Worm (Caenorhabditis elegans) whole organism, L2 larva: ENCODE measurements around the gene T04G9.4.
A peak's percentile ranks its signal among the peaks of the same experiment; 100 is the strongest.

ENCODE experiments used
- C34F6.9 ChIP-seq: fragments of 150-350 bp; optimal IDR thresholded peaks from 2 replicates; lab custom pipeline; 2014; ENCODE audit warnings: missing biosample characterization, missing genetic modification characterization
- F13H6.1 ChIP-seq: sonication (generic microtip); optimal IDR thresholded peaks from 2 replicates; lab custom pipeline; 2016; ENCODE audit warnings: missing genetic modification characterization, missing compliant biosample characterization
- R02D3.7 ChIP-seq: fragments of 150-350 bp; optimal IDR thresholded peaks from 2 replicates; lab custom pipeline; 2014; ENCODE audit warnings: missing biosample characterization, missing genetic modification characterization
- ZK546.5 ChIP-seq: sonication (generic microtip); optimal IDR thresholded peaks from 2 replicates; lab custom pipeline; 2017; ENCODE audit warnings: missing biosample characterization, missing genetic modification characterization
- alr-1 ChIP-seq: fragments of 150-350 bp; optimal IDR thresholded peaks from 2 replicates; lab custom pipeline; 2014; ENCODE audit warnings: missing biosample characterization, missing genetic modification characterization
- aly-2 ChIP-seq: fragments of 150-350 bp; optimal IDR thresholded peaks from 2 replicates; lab custom pipeline; 2014; ENCODE audit warnings: missing biosample characterization, missing genetic modification characterization
- ama-1 ChIP-seq: fragments of 150-350 bp; optimal IDR thresholded peaks from 2 replicates; lab custom pipeline; 2018; ENCODE audit warnings: inconsistent platforms
- blmp-1 ChIP-seq: sonication (generic microtip); optimal IDR thresholded peaks from 2 replicates; lab custom pipeline; 2017; ENCODE audit warnings: missing genetic modification characterization, mild to moderate bottlenecking, missing compliant biosample characterization, antibody characterized with exemption, moderate library complexity; ENCODE audit not compliant: insufficient read depth
- ceh-16 ChIP-seq: fragments of 150-350 bp; optimal IDR thresholded peaks from 2 replicates; lab custom pipeline; 2014; ENCODE audit warnings: missing biosample characterization, missing genetic modification characterization
- ceh-82 ChIP-seq: fragments of 150-350 bp; optimal IDR thresholded peaks from 2 replicates; lab custom pipeline; 2014; ENCODE audit warnings: missing biosample characterization, missing genetic modification characterization
- crh-2 ChIP-seq: sonication (generic microtip); optimal IDR thresholded peaks from 2 replicates; lab custom pipeline; 2017; ENCODE audit warnings: missing biosample characterization, missing genetic modification characterization
- dmd-4 ChIP-seq: sonication (generic microtip); optimal IDR thresholded peaks from 2 replicates; lab custom pipeline; 2017; ENCODE audit warnings: missing biosample characterization, missing genetic modification characterization
- egl-27 ChIP-seq: sonication (generic microtip); optimal IDR thresholded peaks from 3 replicates; lab custom pipeline; 2017; ENCODE audit warnings: missing biosample characterization, missing genetic modification reagents, missing genetic modification characterization
- elt-3 ChIP-seq: sonication (generic microtip); optimal IDR thresholded peaks from 2 replicates; lab custom pipeline; 2017; ENCODE audit warnings: missing biosample characterization, missing genetic modification characterization
- fos-1 ChIP-seq: fragments of 150-350 bp; optimal IDR thresholded peaks from 2 replicates; lab custom pipeline; 2014; ENCODE audit warnings: missing biosample characterization, missing genetic modification characterization
- gmeb-1 ChIP-seq: fragments of 150-350 bp; optimal IDR thresholded peaks from 2 replicates; lab custom pipeline; 2014; ENCODE audit warnings: missing biosample characterization, missing genetic modification characterization
- lin-11 ChIP-seq: fragments of 150-350 bp; sonication (generic microtip); optimal IDR thresholded peaks from 2 replicates; lab custom pipeline; 2014; ENCODE audit warnings: missing biosample characterization, missing genetic modification characterization, inconsistent platforms, mixed read lengths
- lin-13 ChIP-seq: fragments of 150-350 bp; optimal IDR thresholded peaks from 2 replicates; lab custom pipeline; 2014; ENCODE audit warnings: missing biosample characterization, missing genetic modification reagents, missing genetic modification characterization
- lin-39 ChIP-seq: fragments of 150-350 bp; optimal IDR thresholded peaks from 2 replicates; lab custom pipeline; 2014; ENCODE audit warnings: missing biosample characterization, missing genetic modification reagents, missing genetic modification characterization
- mab-5 ChIP-seq: fragments of 150-350 bp; optimal IDR thresholded peaks from 2 replicates; lab custom pipeline; 2014; ENCODE audit warnings: missing biosample characterization, missing genetic modification characterization
- mbf-1 ChIP-seq: sonication (generic microtip); optimal IDR thresholded peaks from 2 replicates; lab custom pipeline; 2017; ENCODE audit warnings: missing biosample characterization, missing genetic modification characterization
- mdl-1 ChIP-seq, 2 experiments: fragments of 150-350 bp in 1 of 2; sonication (generic microtip) in 1 of 2; optimal IDR thresholded peaks; 2 replicates each; lab custom pipeline; 2017; ENCODE audit warnings: missing biosample characterization in 2 of 2, missing genetic modification characterization in 2 of 2
- nhr-10 ChIP-seq: sonication (generic microtip); optimal IDR thresholded peaks from 2 replicates; lab custom pipeline; 2017; ENCODE audit warnings: missing biosample characterization, missing genetic modification characterization
- nhr-11 ChIP-seq: fragments of 150-350 bp; optimal IDR thresholded peaks from 2 replicates; lab custom pipeline; 2014; ENCODE audit warnings: missing biosample characterization, missing genetic modification characterization
- nhr-12 ChIP-seq: fragments of 150-350 bp; optimal IDR thresholded peaks from 2 replicates; lab custom pipeline; 2014; ENCODE audit warnings: missing biosample characterization, missing genetic modification characterization
- nhr-129 ChIP-seq: fragments of 150-350 bp; optimal IDR thresholded peaks from 2 replicates; lab custom pipeline; 2014; ENCODE audit warnings: missing biosample characterization, missing genetic modification characterization
- nhr-21 ChIP-seq: fragments of 150-350 bp; optimal IDR thresholded peaks from 2 replicates; lab custom pipeline; 2014; ENCODE audit warnings: missing biosample characterization, missing genetic modification characterization
- nhr-23 ChIP-seq: fragments of 150-350 bp; optimal IDR thresholded peaks from 2 replicates; lab custom pipeline; 2014; ENCODE audit warnings: missing biosample characterization, missing genetic modification reagents, missing genetic modification characterization
- nhr-237 ChIP-seq: fragments of 150-350 bp; optimal IDR thresholded peaks from 2 replicates; lab custom pipeline; 2014; ENCODE audit warnings: missing biosample characterization, missing genetic modification characterization
- nhr-25 ChIP-seq: fragments of 150-350 bp; sonication (generic microtip); optimal IDR thresholded peaks from 3 replicates; lab custom pipeline; 2014; ENCODE audit warnings: missing biosample characterization, missing genetic modification characterization
- peb-1 ChIP-seq: fragments of 150-350 bp; optimal IDR thresholded peaks from 2 replicates; lab custom pipeline; 2014; ENCODE audit warnings: missing biosample characterization, missing genetic modification characterization
- sem-4 ChIP-seq: fragments of 150-350 bp; optimal IDR thresholded peaks from 2 replicates; lab custom pipeline; 2014; ENCODE audit warnings: missing biosample characterization, missing genetic modification reagents, missing genetic modification characterization
- skn-1 ChIP-seq: sonication (generic microtip); optimal IDR thresholded peaks from 2 replicates; lab custom pipeline; 2017; ENCODE audit warnings: missing biosample characterization, missing genetic modification characterization
- sma-3 ChIP-seq: sonication (generic microtip); optimal IDR thresholded peaks from 2 replicates; lab custom pipeline; 2016; ENCODE audit warnings: missing genetic modification reagents, missing genetic modification characterization, missing compliant biosample characterization
- sma-9 ChIP-seq, 2 experiments: fragments of 150-350 bp in 1 of 2; sonication (generic microtip) in 1 of 2; optimal IDR thresholded peaks; 2 replicates each; lab custom pipeline; 2014 to 2016; ENCODE audit warnings: missing genetic modification characterization in 2 of 2, mild to moderate bottlenecking in 1 of 2, missing biosample characterization in 1 of 2, missing compliant biosample characterization in 1 of 2, missing genetic modification reagents in 1 of 2, moderate library complexity in 1 of 2
- unc-39 ChIP-seq: fragments of 150-350 bp; optimal IDR thresholded peaks from 2 replicates; lab custom pipeline; 2014; ENCODE audit warnings: missing biosample characterization, missing genetic modification characterization
- unc-55 ChIP-seq: fragments of 150-350 bp; sonication (generic microtip); optimal IDR thresholded peaks from 3 replicates; lab custom pipeline; 2014; ENCODE audit warnings: missing biosample characterization, missing genetic modification reagents, missing genetic modification characterization
- unc-62 ChIP-seq: fragments of 150-350 bp; optimal IDR thresholded peaks from 2 replicates; lab custom pipeline; 2014; ENCODE audit warnings: missing biosample characterization, missing genetic modification reagents, missing genetic modification characterization
- zag-1 ChIP-seq: fragments of 150-350 bp; optimal IDR thresholded peaks from 2 replicates; lab custom pipeline; 2014; ENCODE audit warnings: missing biosample characterization, missing genetic modification characterization
- ztf-1 ChIP-seq: fragments of 200-800 bp; sonication (Bioruptor generic); conservative IDR thresholded peaks from 2 replicates; pipeline ENCODE4 v1.3.6; 2022; ENCODE audit warnings: missing genetic modification characterization, missing compliant biosample characterization

The T04G9.4 gene

ce11 chrX:787992-788391 lies 15.7 kb downstream of the T04G9.4 start, which contains the start of gene attf-5:
TSS of gene attf-5 (plus strand) at chrX:788353.
- TF ChIP-seq unc-55 (GFP tag; lab: Kevin White, UChicago) (peak; percentile 57), unc-39 (tag; lab: Kevin White, UChicago) (no peak), C34F6.9 (tag; lab: Kevin White, UChicago) (peak; percentile 53), fos-1 (tag; lab: Kevin White, UChicago) (no peak), ceh-82 (no peak), sem-4 (tag; lab: Kevin White, UChicago) (no peak), dmd-4 (tag; lab: Kevin White, UChicago) (no peak), nhr-10 (tag; lab: Kevin White, UChicago) (no peak), blmp-1 (tag; lab: Kevin White, UChicago) (no peak), crh-2 (tag; lab: Kevin White, UChicago) (peak; percentile 47), nhr-129 (tag; lab: Kevin White, UChicago) (peak; percentile 1), sma-9 (GFP tag; optimal IDR thresholded peaks at IDR 0.05; lab: Kevin White, UChicago) (no peak), sma-9 (tag; optimal IDR thresholded peaks at IDR 0.05; lab: Kevin White, UChicago) (no peak), aly-2 (tag; lab: Kevin White, UChicago) (no peak), ZK546.5 (tag; lab: Kevin White, UChicago) (no peak), mbf-1 (tag; lab: Kevin White, UChicago) (no peak), nhr-21 (tag; lab: Kevin White, UChicago) (no peak)

DNA sequence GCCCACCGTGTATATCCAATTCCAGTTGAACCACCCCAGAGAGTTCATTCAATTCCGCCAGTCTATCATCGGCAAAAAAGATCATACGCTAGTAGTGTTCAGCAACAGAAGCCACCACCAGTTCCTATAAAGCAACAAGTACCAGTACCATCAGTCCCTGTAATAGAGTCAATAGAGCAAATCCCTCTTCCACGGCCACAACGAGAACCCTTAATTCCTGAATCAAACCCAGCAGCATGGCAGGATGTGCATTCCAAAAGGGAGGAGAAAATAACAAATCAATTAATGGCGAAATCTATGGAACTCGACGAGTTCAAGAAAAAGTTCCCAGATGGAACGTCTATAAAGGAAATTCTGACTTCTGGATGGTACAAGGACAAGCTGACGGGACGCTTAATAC lies 17.6 kb downstream of the T04G9.4 start:
- TF ChIP-seq ZK546.5 (tag; lab: Kevin White, UChicago), result no peak
- TF ChIP-seq unc-39 (tag; lab: Kevin White, UChicago), result no peak
- TF ChIP-seq nhr-129 (tag; lab: Kevin White, UChicago), result no peak
- no peak for TF ChIP-seq nhr-11 (tag; lab: Kevin White, UChicago)
- no peak for TF ChIP-seq nhr-21 (tag; lab: Kevin White, UChicago)
- no peak for TF ChIP-seq ceh-16 (tag; lab: Kevin White, UChicago)
- no peak for TF ChIP-seq nhr-25 (tag; lab: Kevin White, UChicago)
- no peak for TF ChIP-seq peb-1 (tag; lab: Kevin White, UChicago)
- TF ChIP-seq lin-39 (tag; lab: Kevin White, UChicago), result no peak
- no peak for TF ChIP-seq nhr-12 (tag; lab: Kevin White, UChicago)
- no peak for TF ChIP-seq crh-2 (tag; lab: Kevin White, UChicago)
- TF ChIP-seq nhr-23 (tag; lab: Kevin White, UChicago), result no peak
- TF ChIP-seq sem-4 (tag; lab: Kevin White, UChicago), result no peak
- TF ChIP-seq lin-13 (GFP tag; lab: Kevin White, UChicago), result no peak
- no peak for TF ChIP-seq nhr-237 (tag; lab: Kevin White, UChicago)

ce11 chrX:790593-790992 lies 18.3 kb downstream of the T04G9.4 start:
- no peak for TF ChIP-seq crh-2 (tag; lab: Kevin White, UChicago)
- TF ChIP-seq ceh-82, result no peak
- no peak for TF ChIP-seq gmeb-1 (tag; lab: Kevin White, UChicago)
- no peak for TF ChIP-seq ztf-1 (GFP tag; lab: Robert Waterston, UW)
- TF ChIP-seq skn-1 (tag; lab: Kevin White, UChicago), result no peak
- no peak for TF ChIP-seq R02D3.7 (tag; lab: Kevin White, UChicago)
- TF ChIP-seq nhr-21 (tag; lab: Kevin White, UChicago), result no peak

ce11 chrX:802478-802877 lies 30.2 kb downstream of the T04G9.4 start, which contains the start of gene gtr-1:
TSS of gene gtr-1 (plus strand) at chrX:802778.
- TF ChIP-seq sma-3 (GFP tag; lab: Kevin White, UChicago) (no peak), fos-1 (tag; lab: Kevin White, UChicago) (no peak), unc-62 (GFP tag; lab: Kevin White, UChicago) (no peak), zag-1 (tag; lab: Kevin White, UChicago) (no peak), unc-39 (tag; lab: Kevin White, UChicago) (no peak), nhr-10 (tag; lab: Kevin White, UChicago) (no peak)
- TF ChIP-seq, all 48 proteins: peak for 0

DNA sequence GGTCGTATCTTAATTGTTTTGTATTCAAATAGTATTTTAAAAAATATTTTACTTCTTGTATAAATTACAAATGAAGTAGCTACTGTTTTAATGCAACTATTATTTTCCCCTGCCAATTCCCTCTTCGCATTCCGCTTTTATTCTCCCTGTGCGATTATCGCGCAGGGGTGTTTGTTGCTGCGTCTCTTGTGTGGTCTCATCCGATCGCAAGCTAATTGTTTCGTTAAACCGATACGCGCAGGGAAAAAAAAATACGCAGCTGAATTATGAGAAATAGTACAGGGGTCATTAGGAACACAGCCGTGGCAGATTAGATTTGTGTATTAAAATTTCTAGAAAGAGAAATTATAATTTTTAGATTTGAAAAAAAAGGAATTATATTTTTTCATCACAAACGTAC lies 34.2 kb downstream of the T04G9.4 start:
- peak; percentile 99 for TF ChIP-seq C34F6.9 (tag; lab: Kevin White, UChicago)
- peak; percentile 67 for TF ChIP-seq ZK546.5 (tag; lab: Kevin White, UChicago)
- TF ChIP-seq nhr-23 (tag; lab: Kevin White, UChicago), result no peak
- peak; percentile 97 for TF ChIP-seq zag-1 (tag; lab: Kevin White, UChicago)
- peak; percentile 98 for TF ChIP-seq ceh-82
- TF ChIP-seq nhr-10 (tag; lab: Kevin White, UChicago), result peak; percentile 98
- TF ChIP-seq unc-62 (GFP tag; lab: Kevin White, UChicago), result peak; percentile 93
- TF ChIP-seq ama-1, result no peak
- peak; percentile 89 for TF ChIP-seq lin-39 (tag; lab: Kevin White, UChicago)
- no peak for TF ChIP-seq elt-3 (tag; lab: Kevin White, UChicago)
- TF ChIP-seq F13H6.1 (tag; lab: Kevin White, UChicago), result peak; percentile 97
- TF ChIP-seq mdl-1 (tag; optimal IDR thresholded peaks at IDR 0.05; lab: Kevin White, UChicago), result peak; percentile 84 to 93
- peak; percentile 83 for TF ChIP-seq blmp-1 (tag; lab: Kevin White, UChicago)
- TF ChIP-seq alr-1 (tag; lab: Kevin White, UChicago), result peak; percentile 82
- TF ChIP-seq sma-9 (GFP tag; optimal IDR thresholded peaks at IDR 0.05; lab: Kevin White, UChicago), result peak; percentile 97
- no peak for TF ChIP-seq sma-9 (tag; optimal IDR thresholded peaks at IDR 0.05; lab: Kevin White, UChicago)
- peak; percentile 99 for TF ChIP-seq egl-27 (tag; lab: Kevin White, UChicago)
- TF ChIP-seq ztf-1 (GFP tag; lab: Robert Waterston, UW), result no peak
- TF ChIP-seq skn-1 (tag; lab: Kevin White, UChicago), result peak; percentile 93
- TF ChIP-seq nhr-129 (tag; lab: Kevin White, UChicago), result peak; percentile 99
- peak; percentile 99 for TF ChIP-seq lin-11 (tag; lab: Kevin White, UChicago)
- TF ChIP-seq mab-5 (tag; lab: Kevin White, UChicago), result peak; percentile 98
- TF ChIP-seq gmeb-1 (tag; lab: Kevin White, UChicago), result peak; percentile 95
- TF ChIP-seq R02D3.7 (tag; lab: Kevin White, UChicago), result peak; percentile 69
